Worm (Caenorhabditis elegans) whole organism, late embryonic: ENCODE results near the gene meg-4.

ENCODE experiments used
- Y22D7AL.16 ChIP-seq: sonication (generic microtip); optimal IDR thresholded peaks from 2 replicates; lab custom pipeline; 2016; ENCODE audit warnings: missing genetic modification characterization, missing compliant biosample characterization
- dve-1 ChIP-seq: sonication (generic microtip); optimal IDR thresholded peaks from 2 replicates; lab custom pipeline; 2017; ENCODE audit warnings: antibody characterized with exemption, mild to moderate bottlenecking, missing genetic modification characterization, missing compliant biosample characterization
- fkh-10 ChIP-seq: fragments of 150-350 bp; optimal IDR thresholded peaks from 2 replicates; lab custom pipeline; 2014; ENCODE audit warnings: missing biosample characterization, missing genetic modification reagents, missing genetic modification characterization
- hlh-30 ChIP-seq: sonication (generic microtip); optimal IDR thresholded peaks from 2 replicates; lab custom pipeline; 2017; ENCODE audit warnings: antibody characterized with exemption, missing genetic modification characterization, missing compliant biosample characterization; ENCODE audit not compliant: insufficient read depth
- madf-2 ChIP-seq: sonication (generic microtip); optimal IDR thresholded peaks from 2 replicates; lab custom pipeline; 2017; ENCODE audit warnings: missing genetic modification characterization, missing compliant biosample characterization
- nfya-1 ChIP-seq: sonication (generic microtip); optimal IDR thresholded peaks from 2 replicates; lab custom pipeline; 2017; ENCODE audit warnings: missing genetic modification characterization, mild to moderate bottlenecking, missing compliant biosample characterization, antibody characterized with exemption, moderate library complexity
- pat-9 ChIP-seq: fragments of 200-800 bp; sonication (Bioruptor generic); optimal IDR thresholded peaks from 2 replicates; lab custom pipeline; 2018; ENCODE audit warnings: mild to moderate bottlenecking, missing genetic modification characterization, moderate library complexity, missing compliant biosample characterization
- pha-2 ChIP-seq: sonication (generic microtip); optimal IDR thresholded peaks from 2 replicates; lab custom pipeline; 2017; ENCODE audit warnings: mild to moderate bottlenecking, missing genetic modification characterization, missing compliant biosample characterization
- pha-4 ChIP-seq: fragments of 150-350 bp; optimal IDR thresholded peaks from 2 replicates; lab custom pipeline; 2018; ENCODE audit warnings: missing biosample characterization, missing genetic modification reagents, missing genetic modification characterization
- tbx-2 ChIP-seq: sonication (generic microtip); optimal IDR thresholded peaks from 2 replicates; lab custom pipeline; 2016; ENCODE audit warnings: missing genetic modification characterization, missing compliant biosample characterization
- unc-86 ChIP-seq: sonication (generic microtip); optimal IDR thresholded peaks from 2 replicates; lab custom pipeline; 2016; ENCODE audit warnings: missing genetic modification characterization, missing compliant biosample characterization

DNA sequence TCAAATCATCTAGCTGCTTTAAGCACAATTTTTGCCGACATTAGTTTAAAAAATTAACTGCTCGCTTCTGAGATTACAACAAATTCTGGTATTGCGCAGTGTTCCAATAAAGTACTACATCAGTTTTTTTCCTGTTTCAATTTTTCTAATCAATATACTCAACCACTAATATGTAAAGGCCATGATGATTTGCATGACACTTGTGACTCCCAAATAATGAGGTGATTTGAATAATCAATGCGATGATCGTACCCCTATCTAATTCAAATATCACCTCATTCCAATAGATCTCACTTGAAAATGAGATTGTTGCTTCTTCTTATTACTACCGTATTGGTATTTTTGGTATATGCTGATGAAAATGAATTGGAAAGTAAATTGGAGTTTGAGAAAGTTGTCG is 44.3 kb downstream of the meg-4 start, which contains the start of gene F07G6.2:
- TF ChIP-seq tbx-2 (tag; lab: Kevin White, UChicago) (no peak), fkh-10 (GFP tag; lab: Kevin White, UChicago) (no peak), pha-2 (tag; lab: Kevin White, UChicago) (no peak), nfya-1 (tag; lab: Kevin White, UChicago) (no peak), dve-1 (tag; lab: Kevin White, UChicago) (no peak), pat-9 (tag; lab: Kevin White, UChicago) (no peak), unc-86 (no peak), pha-4 (tag; lab: Kevin White, UChicago) (no peak), hlh-30 (no peak), Y22D7AL.16 (tag; lab: Kevin White, UChicago) (no peak), madf-2 (tag; lab: Kevin White, UChicago) (no peak)
